2 fruit fly cellular contexts compared by ENCODE assay signal in the genomic region with DNA sequence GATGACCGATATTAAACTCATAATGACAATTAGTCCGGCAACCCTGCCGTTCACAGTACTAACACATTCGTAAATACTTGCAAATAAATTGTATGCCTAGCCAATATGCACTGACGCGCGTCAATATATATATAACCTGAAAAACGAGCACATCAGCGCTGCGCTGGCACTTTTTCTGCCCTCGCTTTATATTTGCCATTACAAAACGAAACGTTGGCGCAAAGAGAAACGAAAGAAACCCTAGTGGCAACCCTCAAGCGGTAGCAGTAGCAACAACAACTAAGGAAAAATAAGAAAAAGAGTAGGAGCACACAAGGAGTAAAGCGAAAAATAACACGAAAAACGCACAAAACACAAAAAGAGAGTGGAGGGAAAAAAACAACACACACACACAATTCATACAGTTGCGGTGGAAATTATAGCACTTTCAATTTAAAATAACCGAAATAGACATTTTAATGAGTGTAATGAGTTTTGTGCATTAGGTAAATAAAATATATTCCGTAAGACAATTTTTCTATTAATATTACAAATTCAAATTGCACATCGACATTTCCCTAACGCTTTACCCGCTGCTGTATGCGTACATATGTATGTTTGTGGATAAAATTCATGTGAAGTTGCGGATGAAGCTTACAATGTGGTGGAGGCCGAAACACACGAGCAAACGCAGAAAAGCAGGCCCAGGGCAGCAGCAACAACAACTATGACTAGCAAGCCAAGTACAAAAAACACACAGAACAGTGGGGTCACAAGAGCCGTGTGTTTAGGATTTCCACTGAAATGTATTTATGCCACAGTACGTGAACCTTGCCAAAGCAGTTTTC.
TF ChIP-seq lines count a peak whose summit lies in the region.

No protein-coding gene starts in this region.

TF ChIP-seq in whole organism, embryonic, 481 proteins besides CTCF, POLR2A, EP300 and RAD21 (continued from another document and continues in another):
- TF ChIP-seq dysf (GFP tag; IDR thresholded peaks at IDR 0.05; lab: Robert Waterston, UW) (peak; percentile 99), ewg (GFP tag; optimal IDR thresholded peaks at IDR 0.05; lab: Kevin White, UChicago) (peak; percentile 97), tin (GFP tag; optimal IDR thresholded peaks at IDR 0.05; lab: Kevin White, UChicago) (peak; percentile 99), wek (GFP tag; optimal IDR thresholded peaks at IDR 0.05; lab: Kevin White, UChicago) (peak; percentile 96), HLHmδ (GFP tag; optimal IDR thresholded peaks at IDR 0.05; lab: Kevin White, UChicago) (peak; percentile 1), kay (GFP tag; optimal IDR thresholded peaks at IDR 0.05; lab: Kevin White, UChicago) (peak; percentile 98), Sin3A (optimal IDR thresholded peaks at IDR 0.05; lab: Kevin White, UChicago) (peak; percentile 34), CG9437 (GFP tag; optimal IDR thresholded peaks at IDR 0.05; lab: Kevin White, UChicago) (peak; percentile 95), CG8359 (GFP tag; optimal IDR thresholded peaks at IDR 0.05; lab: Kevin White, UChicago; ENCODE audit: borderline replicate concordance) (peak; percentile 94), CG3163 (GFP tag; optimal IDR thresholded peaks at IDR 0.05; lab: Kevin White, UChicago) (peak; percentile 89), corto (GFP tag; optimal IDR thresholded peaks at IDR 0.05; lab: Kevin White, UChicago) (peak; percentile 94), jumu (GFP tag; optimal IDR thresholded peaks at IDR 0.05; lab: Kevin White, UChicago) (peak; percentile 97), Camta (GFP tag; optimal IDR thresholded peaks at IDR 0.05; lab: Kevin White, UChicago) (peak; percentile 98), crp (GFP tag; optimal IDR thresholded peaks at IDR 0.05; lab: Kevin White, UChicago) (peak in 1 of 2 experiments; percentile 73), Fer3 (tag; optimal IDR thresholded peaks at IDR 0.05; lab: Kevin White, UChicago) (peak; percentile 99), CG14014 (GFP tag; IDR thresholded peaks at IDR 0.05; lab: Robert Waterston, UW) (peak; percentile 99), p53 (GFP tag; optimal IDR thresholded peaks at IDR 0.05; lab: Kevin White, UChicago) (peak; percentile 88), pita (GFP tag; optimal IDR thresholded peaks at IDR 0.05; lab: Kevin White, UChicago) (no peak), tgo (GFP tag; IDR thresholded peaks at IDR 0.05; lab: Robert Waterston, UW) (peak; percentile 98), jigr1 (GFP tag; IDR thresholded peaks at IDR 0.05; lab: Robert Waterston, UW) (peak; percentile 96), YL-1 (GFP tag; optimal IDR thresholded peaks at IDR 0.05; lab: Kevin White, UChicago) (peak; percentile 97), disco-r (GFP tag; optimal IDR thresholded peaks at IDR 0.05; lab: Kevin White, UChicago) (peak; percentile 97), cato (GFP tag; optimal IDR thresholded peaks at IDR 0.05; lab: Kevin White, UChicago; ENCODE audit: borderline replicate concordance) (peak; percentile 96), Tbp (GFP tag; optimal IDR thresholded peaks at IDR 0.05; lab: Kevin White, UChicago) (no peak), CG2199 (GFP tag; IDR thresholded peaks at IDR 0.05; lab: Robert Waterston, UW) (peak; percentile 99), crc (GFP tag; optimal IDR thresholded peaks at IDR 0.05; lab: Kevin White, UChicago) (peak; percentile 98), ap (GFP tag; IDR thresholded peaks at IDR 0.05; lab: Robert Waterston, UW) (peak; percentile 99), en (GFP tag; optimal IDR thresholded peaks at IDR 0.05; lab: Kevin White, UChicago) (peak; percentile 95), schlank (tag; optimal IDR thresholded peaks at IDR 0.05; lab: Kevin White, UChicago) (peak; percentile 98), CG31441 (GFP tag; IDR thresholded peaks at IDR 0.05; lab: Robert Waterston, UW) (peak; percentile 96), CG2889 (GFP tag; IDR thresholded peaks at IDR 0.05; lab: Robert Waterston, UW) (peak; percentile 98), dm (GFP tag; optimal IDR thresholded peaks at IDR 0.05; lab: Kevin White, UChicago) (peak; percentile 96), Ada2b (GFP tag; IDR thresholded peaks at IDR 0.05; lab: Robert Waterston, UW) (peak; percentile 99), CG7839 (tag; optimal IDR thresholded peaks at IDR 0.05; lab: Kevin White, UChicago) (peak; percentile 100), CG17829 (tag; optimal IDR thresholded peaks at IDR 0.05; lab: Kevin White, UChicago) (peak; percentile 99), CG5953 (GFP tag; IDR thresholded peaks at IDR 0.05; lab: Robert Waterston, UW) (peak; percentile 99), sc (optimal IDR thresholded peaks at IDR 0.05; lab: Kevin White, UChicago) (no peak), sc (GFP tag; optimal IDR thresholded peaks at IDR 0.05; lab: Kevin White, UChicago) (peak; percentile 98), Chrac-16 (GFP tag; optimal IDR thresholded peaks at IDR 0.05; lab: Kevin White, UChicago) (peak; percentile 99), CG14667 (GFP tag; IDR thresholded peaks at IDR 0.05; lab: Robert Waterston, UW) (peak; percentile 97), NFAT (GFP tag; IDR thresholded peaks at IDR 0.05; lab: Robert Waterston, UW) (peak; percentile 98), amos (GFP tag; IDR thresholded peaks at IDR 0.05; lab: Robert Waterston, UW; ENCODE audit: partially characterized antibody) (no peak; the same call in 1 of the 2 replicates), br (optimal IDR thresholded peaks at IDR 0.05; lab: Kevin White, UChicago) (no peak), CG4617 (GFP tag; optimal IDR thresholded peaks at IDR 0.05; lab: Kevin White, UChicago; ENCODE audit: borderline replicate concordance) (peak; percentile 98), fd64A (GFP tag; optimal IDR thresholded peaks at IDR 0.05; lab: Kevin White, UChicago) (peak; percentile 98), CG30431 (GFP tag; optimal IDR thresholded peaks at IDR 0.05; lab: Kevin White, UChicago) (peak; percentile 97), sd (tag; optimal IDR thresholded peaks at IDR 0.05; lab: Kevin White, UChicago) (peak; percentile 97), CG12071 (GFP tag; optimal IDR thresholded peaks at IDR 0.05; lab: Kevin White, UChicago) (peak; percentile 99), hbn (GFP tag; IDR thresholded peaks at IDR 0.05; lab: Robert Waterston, UW; ENCODE audit: partially characterized antibody) (no peak), ATbp (GFP tag; optimal IDR thresholded peaks at IDR 0.05; lab: Kevin White, UChicago) (peak; percentile 99), PHDP (tag; optimal IDR thresholded peaks at IDR 0.05; lab: Kevin White, UChicago) (peak; percentile 99), CG33557 (GFP tag; optimal IDR thresholded peaks at IDR 0.05; lab: Kevin White, UChicago) (peak; percentile 99), Scr (GFP tag; IDR thresholded peaks at IDR 0.05; lab: Robert Waterston, UW; ENCODE audit: partially characterized antibody) (no peak), cad (GFP tag; optimal IDR thresholded peaks at IDR 0.05; lab: Kevin White, UChicago) (no peak), Hr39 (optimal IDR thresholded peaks at IDR 0.05; lab: Kevin White, UChicago) (no peak), TFAM (GFP tag; optimal IDR thresholded peaks at IDR 0.05; lab: Kevin White, UChicago) (peak; percentile 94), B-H1 (GFP tag; IDR thresholded peaks at IDR 0.05; lab: Robert Waterston, UW) (peak; percentile 98), Dll (GFP tag; IDR thresholded peaks at IDR 0.05; lab: Robert Waterston, UW; ENCODE audit: partially characterized antibody) (peak; percentile 28; the same call in 1 of the 4 replicates), so (GFP tag; IDR thresholded peaks at IDR 0.05; lab: Robert Waterston, UW) (peak; percentile 99)

TF ChIP-seq in whole organism, prepupa, 60 proteins besides CTCF, POLR2A, EP300 and RAD21 (continued from another document):
- TF ChIP-seq CG16779 (tag; optimal IDR thresholded peaks at IDR 0.05; lab: Kevin White, UChicago): peak; percentile 99
- peak; percentile 100 for TF ChIP-seq Eip78C (GFP tag; lab: Kevin White, UChicago)
- TF ChIP-seq CG11762 (GFP tag; optimal IDR thresholded peaks at IDR 0.05; lab: Kevin White, UChicago; ENCODE audit: insufficient read depth): peak; percentile 99
- peak; percentile 99 for TF ChIP-seq Smox (GFP tag; optimal IDR thresholded peaks at IDR 0.05; lab: Kevin White, UChicago)
- TF ChIP-seq Eip93F (GFP tag; optimal IDR thresholded peaks at IDR 0.05; lab: Kevin White, UChicago): peak; percentile 99
- peak; percentile 96 for TF ChIP-seq CG11294 (GFP tag; IDR thresholded peaks at IDR 0.05; lab: Robert Waterston, UW)
- peak; percentile 99 for TF ChIP-seq achi (GFP tag; optimal IDR thresholded peaks at IDR 0.05; lab: Kevin White, UChicago)
- TF ChIP-seq Met (GFP tag; optimal IDR thresholded peaks at IDR 0.05; lab: Kevin White, UChicago): peak; percentile 99
- TF ChIP-seq CG1621 (tag; optimal IDR thresholded peaks at IDR 0.05; lab: Kevin White, UChicago): peak; percentile 99
- peak; percentile 99 for TF ChIP-seq Eip75B (GFP tag; optimal IDR thresholded peaks at IDR 0.05; lab: Kevin White, UChicago)
- peak; percentile 97 for TF ChIP-seq CG4318 (GFP tag; optimal IDR thresholded peaks at IDR 0.05; lab: Kevin White, UChicago)
- TF ChIP-seq Gug (GFP tag; IDR thresholded peaks at IDR 0.05; lab: Robert Waterston, UW): peak; percentile 98
- TF ChIP-seq Lpt (GFP tag; optimal IDR thresholded peaks at IDR 0.05; lab: Kevin White, UChicago): peak; percentile 99
- TF ChIP-seq fd59A (GFP tag; optimal IDR thresholded peaks at IDR 0.05; lab: Kevin White, UChicago): peak; percentile 99
- TF ChIP-seq CG9139 (GFP tag; optimal IDR thresholded peaks at IDR 0.05; lab: Kevin White, UChicago): peak; percentile 98
- TF ChIP-seq CG8319 (GFP tag; optimal IDR thresholded peaks at IDR 0.05; lab: Kevin White, UChicago): peak; percentile 98
